Worm (Caenorhabditis elegans) whole organism, L4 larva: Measurements from ENCODE around the gene cwf-19L2.
A peak's percentile ranks its signal among the peaks of the same experiment; 100 is the strongest.

Source experiments
- D1046.2 ChIP-seq: fragments of 200-800 bp; sonication (Bioruptor generic); IDR thresholded peaks from 2 replicates; pipeline ENCODE4 v1.3.6; 2022; ENCODE audit warnings: missing genetic modification characterization, missing compliant biosample characterization
- F44E2.7 ChIP-seq: fragments of 200-800 bp; sonication (Bioruptor generic); IDR thresholded peaks from 2 replicates; pipeline ENCODE4 v2.1.2; 2022; ENCODE audit warnings: missing genetic modification characterization, missing compliant biosample characterization
- Y48G9A.11 ChIP-seq: fragments of 200-800 bp; sonication (Bioruptor generic); IDR thresholded peaks from 2 replicates; pipeline ENCODE4 v1.3.6; 2022; ENCODE audit warnings: missing genetic modification reagents, missing genetic modification characterization, missing compliant biosample characterization
- ZK546.5 ChIP-seq, 2 experiments: sonication (generic microtip); optimal IDR thresholded peaks; 2 replicates each; lab custom pipeline; 2017; ENCODE audit warnings: missing biosample characterization in 2 of 2, missing genetic modification characterization in 2 of 2
- ama-1 ChIP-seq: fragments of 150-350 bp; optimal IDR thresholded peaks from 2 replicates; lab custom pipeline; 2014; ENCODE audit warnings: inconsistent platforms, mixed read lengths
- attf-4 ChIP-seq: sonication (generic microtip); optimal IDR thresholded peaks from 3 replicates; lab custom pipeline; 2017; ENCODE audit warnings: missing biosample characterization, missing genetic modification characterization
- ceh-28 ChIP-seq: fragments of 150-350 bp; optimal IDR thresholded peaks from 2 replicates; lab custom pipeline; 2014; ENCODE audit warnings: missing biosample characterization, missing genetic modification reagents, missing genetic modification characterization
- daf-16 ChIP-seq, 3 experiments: sonication (generic microtip); optimal IDR thresholded peaks; 2 replicates each; lab custom pipeline; 2016 to 2017; ENCODE audit warnings: missing genetic modification characterization in 3 of 3, missing genetic modification reagents in 3 of 3, mild to moderate bottlenecking in 2 of 3, missing compliant biosample characterization in 2 of 3, missing biosample characterization in 1 of 3, moderate library complexity in 1 of 3
- daf-19 ChIP-seq: fragments of 200-800 bp; sonication (Bioruptor generic); conservative IDR thresholded peaks from 2 replicates; pipeline ENCODE4 v1.3.6; 2022; ENCODE audit warnings: missing genetic modification characterization, missing compliant biosample characterization
- dmd-8 ChIP-seq: fragments of 200-800 bp; sonication (Bioruptor generic); IDR thresholded peaks from 2 replicates; pipeline ENCODE4 v1.3.6; 2022; ENCODE audit warnings: missing genetic modification characterization, missing compliant biosample characterization
- dmd-9 ChIP-seq: fragments of 200-800 bp; sonication (Bioruptor generic); IDR thresholded peaks from 2 replicates; pipeline ENCODE4 v1.3.6; 2022; ENCODE audit warnings: missing genetic modification reagents, missing genetic modification characterization, missing compliant biosample characterization
- fkh-10 ChIP-seq: fragments of 150-350 bp; optimal IDR thresholded peaks from 2 replicates; lab custom pipeline; 2014; ENCODE audit warnings: missing biosample characterization, missing genetic modification reagents, missing genetic modification characterization
- hif-1 ChIP-seq, 2 experiments: sonication (generic microtip); optimal IDR thresholded peaks; 2 replicates each; lab custom pipeline; 2016 to 2017; ENCODE audit warnings: missing compliant biosample characterization in 2 of 2, missing genetic modification characterization in 2 of 2, missing genetic modification reagents in 2 of 2, missing genotype in 2 of 2, mild to moderate bottlenecking in 1 of 2
- hmg-1.1 ChIP-seq: fragments of 200-800 bp; sonication (Bioruptor generic); IDR thresholded peaks from 2 replicates; pipeline ENCODE4 v1.3.6; 2022; ENCODE audit warnings: missing genetic modification reagents, missing genetic modification characterization, missing compliant biosample characterization
- lin-1 ChIP-seq: fragments of 200-800 bp; sonication (Bioruptor generic); IDR thresholded peaks from 2 replicates; pipeline ENCODE4 v1.3.6; 2022; ENCODE audit warnings: missing genetic modification reagents, missing genetic modification characterization, missing compliant biosample characterization
- lin-15B ChIP-seq: fragments of 150-350 bp; sonication (generic microtip); optimal IDR thresholded peaks from 3 replicates; lab custom pipeline; 2014; ENCODE audit warnings: missing biosample characterization, missing genetic modification characterization
- lin-38 ChIP-seq: fragments of 200-800 bp; sonication (Bioruptor generic); IDR thresholded peaks from 2 replicates; pipeline ENCODE4 v1.3.6; 2022; ENCODE audit warnings: missing genetic modification reagents, missing genetic modification characterization, missing compliant biosample characterization
- lsy-2 ChIP-seq, 2 experiments: fragments of 150-350 bp in 1 of 2; sonication (generic microtip) in 1 of 2; optimal IDR thresholded peaks; 2 replicates each; lab custom pipeline; 2014 to 2017; ENCODE audit warnings: missing biosample characterization in 2 of 2, missing genetic modification characterization in 2 of 2
- madf-5 ChIP-seq, 2 experiments: fragments of 200-800 bp; sonication (Bioruptor generic); IDR thresholded peaks; 2 replicates each; pipeline ENCODE4 v1.3.6; 2022; ENCODE audit warnings: missing compliant biosample characterization in 2 of 2, missing genetic modification characterization in 2 of 2
- madf-9 ChIP-seq: fragments of 200-800 bp; sonication (Bioruptor generic); conservative IDR thresholded peaks from 2 replicates; pipeline ENCODE4 v1.3.6; 2022; ENCODE audit warnings: missing genetic modification reagents, missing genetic modification characterization, missing compliant biosample characterization
- mes-2 ChIP-seq: sonication (generic microtip); optimal IDR thresholded peaks from 2 replicates; lab custom pipeline; 2016; ENCODE audit warnings: missing genotype, mild to moderate bottlenecking, missing genetic modification characterization, missing compliant biosample characterization; ENCODE audit not compliant: poor library complexity, severe bottlenecking
- mxl-2 ChIP-seq: fragments of 200-800 bp; sonication (Bioruptor generic); conservative IDR thresholded peaks from 2 replicates; pipeline ENCODE4 v1.3.6; 2022; ENCODE audit warnings: missing genetic modification reagents, missing genetic modification characterization, missing compliant biosample characterization
- nhr-10 ChIP-seq: fragments of 150-350 bp; optimal IDR thresholded peaks from 2 replicates; lab custom pipeline; 2014; ENCODE audit warnings: missing biosample characterization, missing genetic modification characterization
- nhr-102 ChIP-seq: sonication (generic microtip); optimal IDR thresholded peaks from 2 replicates; lab custom pipeline; 2016; ENCODE audit warnings: mild to moderate bottlenecking, missing genetic modification characterization, moderate library complexity, missing compliant biosample characterization
- nhr-25 ChIP-seq: sonication (generic microtip); optimal IDR thresholded peaks from 2 replicates; lab custom pipeline; 2017; ENCODE audit warnings: missing genetic modification characterization, mild to moderate bottlenecking, missing compliant biosample characterization, antibody characterized with exemption, moderate library complexity, borderline replicate concordance; ENCODE audit not compliant: insufficient read depth
- nhr-48 ChIP-seq: sonication (generic microtip); optimal IDR thresholded peaks from 2 replicates; lab custom pipeline; 2016; ENCODE audit warnings: mild to moderate bottlenecking, missing genetic modification characterization, missing compliant biosample characterization
- nhr-6 ChIP-seq: fragments of 150-350 bp; optimal IDR thresholded peaks from 2 replicates; lab custom pipeline; 2014; ENCODE audit warnings: missing biosample characterization, missing genetic modification characterization
- nhr-76 ChIP-seq: fragments of 150-350 bp; optimal IDR thresholded peaks from 2 replicates; lab custom pipeline; 2014; ENCODE audit warnings: missing biosample characterization, missing genetic modification characterization
- pha-4 ChIP-seq, 2 experiments: fragments of 150-350 bp in 1 of 2; fragments of 200-800 bp in 1 of 2; sonication (Bioruptor generic) in 1 of 2; IDR thresholded peaks in 1 of 2; optimal IDR thresholded peaks in 1 of 2; 2 replicates each; pipeline versions ENCODE4 v1.3.6 to Lab custom; 2014 to 2022; ENCODE audit warnings: missing genetic modification characterization in 2 of 2, missing genetic modification reagents in 2 of 2, missing biosample characterization in 1 of 2, missing compliant biosample characterization in 1 of 2
- php-3 ChIP-seq: fragments of 200-800 bp; sonication (Bioruptor generic); IDR thresholded peaks from 2 replicates; pipeline ENCODE4 v1.3.6; 2022; ENCODE audit warnings: missing genetic modification reagents, missing genetic modification characterization, missing compliant biosample characterization
- spr-3 ChIP-seq: fragments of 200-800 bp; sonication (Bioruptor generic); optimal IDR thresholded peaks from 2 replicates; lab custom pipeline; 2018; ENCODE audit warnings: mild to moderate bottlenecking, missing genetic modification characterization, missing compliant biosample characterization
- unc-130 ChIP-seq: sonication (generic microtip); optimal IDR thresholded peaks from 2 replicates; lab custom pipeline; 2016; ENCODE audit warnings: missing genetic modification reagents, missing genetic modification characterization, missing compliant biosample characterization
- unc-62 ChIP-seq, 3 experiments: fragments of 150-350 bp in 1 of 3; sonication (generic microtip); optimal IDR thresholded peaks in 2 of 3; peaks in 1 of 3; 1 replicate in 1 of 3; 2 replicates in 2 of 3; lab custom pipeline; 2014 to 2017; ENCODE audit warnings: missing biosample characterization in 3 of 3, missing genetic modification characterization in 3 of 3, missing genetic modification reagents in 3 of 3, missing genotype in 1 of 3
- zfp-3 ChIP-seq: fragments of 200-800 bp; sonication (Bioruptor generic); conservative IDR thresholded peaks from 2 replicates; pipeline ENCODE4 v1.3.6; 2022; ENCODE audit warnings: missing genetic modification reagents, missing genetic modification characterization, missing compliant biosample characterization
- zip-11 ChIP-seq: fragments of 200-800 bp; sonication (Bioruptor generic); IDR thresholded peaks from 2 replicates; pipeline ENCODE4 v1.3.6; 2022; ENCODE audit warnings: missing genetic modification characterization, missing compliant biosample characterization

The cwf-19L2 gene

ce11 chrIII:7339138-7339537, 45.7 kb downstream of the cwf-19L2 start:
- TF ChIP-seq ZK546.5 (tag; optimal IDR thresholded peaks at IDR 0.05; lab: Kevin White, UChicago) (no peak), nhr-102 (tag; lab: Kevin White, UChicago) (no peak), unc-130 (GFP tag; lab: Kevin White, UChicago) (no peak), mxl-2 (no peak), fkh-10 (GFP tag; lab: Kevin White, UChicago) (no peak), zfp-3 (GFP tag; lab: Robert Waterston, UW) (no peak), madf-5 (GFP tag; IDR thresholded peaks at IDR 0.05; lab: Robert Waterston, UW) (no peak), lsy-2 (tag; optimal IDR thresholded peaks at IDR 0.05; lab: Kevin White, UChicago) (no peak), lin-38 (GFP tag; lab: Robert Waterston, UW) (no peak), nhr-6 (tag; lab: Kevin White, UChicago) (no peak), ceh-28 (tag; lab: Kevin White, UChicago) (no peak)

DNA sequence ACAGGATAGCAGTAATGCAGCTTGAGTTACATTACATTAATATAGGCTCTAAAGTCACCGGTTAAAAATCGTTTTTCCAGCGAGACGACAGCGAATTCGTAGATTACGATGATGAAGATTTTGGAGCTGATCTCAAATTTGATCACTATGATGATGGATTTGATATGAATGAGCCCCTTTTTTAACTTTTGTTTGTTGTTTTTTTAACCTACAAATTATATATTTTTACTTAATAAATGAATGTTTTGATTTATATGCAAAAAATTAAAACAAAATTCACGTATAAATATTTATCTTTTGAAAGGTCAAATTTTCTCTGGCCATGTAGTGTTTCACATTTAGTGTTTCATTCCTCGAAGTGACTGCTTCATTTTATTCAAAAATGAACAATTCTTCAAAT, 50.0 kb downstream of the cwf-19L2 start, which contains the start of gene F08F8.6:
Gene F08F8.6, plus strand, starts transcription at position 301 of the 400 bp plus-strand sequence.
- TF ChIP-seq Y48G9A.11, result no peak
- TF ChIP-seq F44E2.7 (GFP tag; lab: Robert Waterston, UW), result no peak
- no peak for TF ChIP-seq dmd-8 (GFP tag; lab: Robert Waterston, UW)
- no peak for TF ChIP-seq ama-1 (lab: Kevin White, UChicago)
- TF ChIP-seq daf-16 (GFP tag; optimal IDR thresholded peaks at IDR 0.05; lab: Kevin White, UChicago), result no peak
- TF ChIP-seq daf-16 (tag; optimal IDR thresholded peaks at IDR 0.05; lab: Kevin White, UChicago), result no peak
- no peak for TF ChIP-seq madf-9
- TF ChIP-seq daf-19 (GFP tag; lab: Robert Waterston, UW), result no peak
- no peak for TF ChIP-seq nhr-25 (tag; lab: Kevin White, UChicago)
- TF ChIP-seq hif-1 (tag; optimal IDR thresholded peaks at IDR 0.05; lab: Kevin White, UChicago), result no peak
- TF ChIP-seq hmg-1.1, result no peak
- no peak for TF ChIP-seq spr-3
- TF ChIP-seq nhr-76, result no peak
- TF ChIP-seq ZK546.5 (tag; optimal IDR thresholded peaks at IDR 0.05; lab: Kevin White, UChicago), result no peak
- TF ChIP-seq lin-1 (GFP tag; lab: Robert Waterston, UW), result no peak
- no peak for TF ChIP-seq pha-4 (GFP tag; IDR thresholded peaks at IDR 0.05; lab: Robert Waterston, UW)
- no peak for TF ChIP-seq pha-4 (tag; optimal IDR thresholded peaks at IDR 0.05; lab: Kevin White, UChicago)
- no peak for TF ChIP-seq mes-2 (tag; lab: Kevin White, UChicago)
- TF ChIP-seq ceh-28 (tag; lab: Kevin White, UChicago), result no peak
- no peak for TF ChIP-seq attf-4 (tag; lab: Kevin White, UChicago)
- TF ChIP-seq zip-11 (GFP tag; lab: Robert Waterston, UW), result no peak
- TF ChIP-seq D1046.2 (GFP tag; lab: Robert Waterston, UW), result no peak

DNA sequence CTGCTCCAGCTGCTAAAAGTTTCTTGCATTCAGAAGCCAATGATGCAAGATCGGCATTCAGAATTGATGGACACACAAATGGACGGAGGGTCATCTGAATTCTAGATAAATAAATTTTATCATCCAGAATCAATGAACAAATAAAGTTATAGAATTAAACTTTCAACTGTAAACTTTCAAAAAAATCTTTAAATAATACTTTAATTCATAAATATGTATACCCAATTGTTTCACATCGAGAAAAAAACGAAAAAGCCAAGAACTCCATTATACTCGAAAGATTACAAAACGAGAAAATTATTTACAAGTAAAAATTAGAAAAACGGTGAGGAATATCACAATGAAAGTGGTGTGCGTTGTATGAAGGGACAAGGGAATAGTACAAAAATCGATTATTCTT, 53.6 kb downstream of the cwf-19L2 start, which contains the start of gene F08F8.7:
Gene F08F8.7, minus strand, starts transcription at position 101 of the 400 bp plus-strand sequence.
- TF ChIP-seq unc-62 (GFP tag; optimal IDR thresholded peaks at IDR 0.05 in 1 of 2; lab: Kevin White, UChicago) (no peak), unc-62 (tag; optimal IDR thresholded peaks at IDR 0.05; lab: Kevin White, UChicago) (no peak), dmd-9 (GFP tag; lab: Robert Waterston, UW) (no peak), php-3 (no peak), daf-16 (GFP tag; optimal IDR thresholded peaks at IDR 0.05; lab: Kevin White, UChicago) (no peak), daf-16 (tag; optimal IDR thresholded peaks at IDR 0.05; lab: Kevin White, UChicago) (peak; percentile 7), ama-1 (lab: Kevin White, UChicago) (no peak), nhr-48 (no peak), lin-15B (tag; lab: Kevin White, UChicago) (no peak), nhr-10 (tag; lab: Kevin White, UChicago) (no peak)
- TF ChIP-seq, all 104 proteins: peak for 1
